Fruit fly (Drosophila melanogaster) whole organism, adult: ENCODE data around the gene GatC.

Source experiments
- CG11617 ChIP-seq: fragments of 200-800 bp; sonication (Bioruptor generic); optimal IDR thresholded peaks from 2 replicates; lab custom pipeline; 2017; ENCODE audit warnings: mild to moderate bottlenecking, missing biosample characterization, missing genetic modification reagents, missing genetic modification characterization
- CG12768 ChIP-seq: fragments of 200-800 bp; sonication (Bioruptor generic); optimal IDR thresholded peaks from 2 replicates; lab custom pipeline; 2017; ENCODE audit warnings: missing biosample characterization, missing genetic modification characterization, mild to moderate bottlenecking, moderate library complexity, missing genetic modification reagents
- CG14711 ChIP-seq: fragments of 200-800 bp; sonication (Bioruptor generic); optimal IDR thresholded peaks from 2 replicates; lab custom pipeline; 2018; ENCODE audit warnings: missing biosample characterization, mild to moderate bottlenecking, missing genetic modification characterization, moderate library complexity
- CG1620 ChIP-seq: fragments of 200-800 bp; sonication (Bioruptor generic); optimal IDR thresholded peaks from 2 replicates; lab custom pipeline; 2016; ENCODE audit warnings: missing biosample characterization, missing genetic modification characterization
- CG33017 ChIP-seq: fragments of 200-800 bp; sonication (Bioruptor generic); optimal IDR thresholded peaks from 2 replicates; lab custom pipeline; 2018; ENCODE audit warnings: missing biosample characterization, mild to moderate bottlenecking, missing genetic modification characterization, moderate library complexity
- CG5204 ChIP-seq: fragments of 200-800 bp; sonication (Bioruptor generic); optimal IDR thresholded peaks from 2 replicates; lab custom pipeline; 2016; ENCODE audit warnings: missing biosample characterization, missing genetic modification characterization
- CG7045 ChIP-seq: fragments of 200-800 bp; sonication (Bioruptor generic); optimal IDR thresholded peaks from 2 replicates; lab custom pipeline; 2017; ENCODE audit warnings: missing biosample characterization, mild to moderate bottlenecking, missing genetic modification characterization
- CG7101 ChIP-seq: fragments of 200-800 bp; sonication (Bioruptor generic); optimal IDR thresholded peaks from 2 replicates; lab custom pipeline; 2018; ENCODE audit warnings: missing biosample characterization, mild to moderate bottlenecking, missing genetic modification characterization, moderate library complexity
- Clk ChIP-seq: fragments of 200-800 bp; sonication (Bioruptor generic); optimal IDR thresholded peaks from 2 replicates; lab custom pipeline; 2017; ENCODE audit warnings: missing biosample characterization, missing genetic modification characterization
- Crg-1 ChIP-seq: fragments of 200-800 bp; sonication (Bioruptor generic); optimal IDR thresholded peaks from 2 replicates; lab custom pipeline; 2016; ENCODE audit warnings: missing biosample characterization, missing genetic modification characterization
- Hr96 ChIP-seq: fragments of 200-800 bp; sonication (Bioruptor generic); optimal IDR thresholded peaks from 2 replicates; lab custom pipeline; 2016; ENCODE audit warnings: missing biosample characterization, missing genetic modification characterization
- Mnt ChIP-seq: fragments of 200-800 bp; sonication (Bioruptor generic); optimal IDR thresholded peaks from 2 replicates; lab custom pipeline; 2016; ENCODE audit warnings: missing biosample characterization, mild to moderate bottlenecking, missing genetic modification characterization
- bab1 ChIP-seq: fragments of 200-800 bp; sonication (Bioruptor generic); optimal IDR thresholded peaks from 3 replicates; lab custom pipeline; 2019; ENCODE audit warnings: missing biosample characterization, mild to moderate bottlenecking, missing genetic modification characterization, moderate library complexity
- cic ChIP-seq: fragments of 200-800 bp; sonication (Bioruptor generic); optimal IDR thresholded peaks from 2 replicates; lab custom pipeline; 2017; ENCODE audit warnings: missing biosample characterization, mild to moderate bottlenecking, missing genetic modification characterization, moderate library complexity
- cnc ChIP-seq, 2 experiments: fragments of >200 bp; optimal IDR thresholded peaks; 2 replicates each; lab custom pipeline; 2017
- kay ChIP-seq: fragments of 200-800 bp; sonication (Bioruptor generic); peaks from one replicate; lab custom pipeline; 2016; ENCODE audit warnings: missing biosample characterization, missing genetic modification characterization, borderline replicate concordance
- ovo ChIP-seq: fragments of 200-800 bp; sonication (Bioruptor generic); optimal IDR thresholded peaks from 2 replicates; lab custom pipeline; 2016; ENCODE audit warnings: missing biosample characterization, missing genetic modification characterization
- pad ChIP-seq: fragments of 200-800 bp; sonication (Bioruptor generic); optimal IDR thresholded peaks from 3 replicates; lab custom pipeline; 2017; ENCODE audit warnings: missing biosample characterization, missing genetic modification characterization, mild to moderate bottlenecking, moderate library complexity, missing genetic modification reagents
- tj ChIP-seq: fragments of 200-800 bp; sonication (Bioruptor generic); optimal IDR thresholded peaks from 3 replicates; lab custom pipeline; 2017; ENCODE audit warnings: missing biosample characterization, mild to moderate bottlenecking, missing genetic modification characterization, moderate library complexity
- toe ChIP-seq: fragments of 200-800 bp; sonication (Bioruptor generic); optimal IDR thresholded peaks from 2 replicates; lab custom pipeline; 2016; ENCODE audit warnings: missing biosample characterization, missing genetic modification characterization

The GatC gene

dm6 chr2L:13839744-13840151 is 6.8 kb upstream of the GatC start:
- peak; percentile 22 for TF ChIP-seq CG1620
- peak; percentile 81 for TF ChIP-seq kay (GFP tag; lab: Kevin White, UChicago)
- peak; percentile 38 for TF ChIP-seq CG5204 (GFP tag; lab: Kevin White, UChicago)
- peak; percentile 2 for TF ChIP-seq Hr96 (GFP tag; lab: Kevin White, UChicago)
- TF ChIP-seq ovo (GFP tag; lab: Kevin White, UChicago) = no peak
- TF ChIP-seq tj (GFP tag; lab: Kevin White, UChicago) = no peak
- TF ChIP-seq bab1 (GFP tag; lab: Kevin White, UChicago) = peak; percentile 68
- TF ChIP-seq Crg-1 = no peak
- TF ChIP-seq CG33017 (tag; lab: Kevin White, UChicago) = peak; percentile 29
- peak; percentile 37 for TF ChIP-seq CG11617
- TF ChIP-seq CG12768 = no peak
- peak; percentile 31 for TF ChIP-seq CG7101
- TF ChIP-seq pad = no peak
- TF ChIP-seq Clk = no peak
- peak; percentile 31 for TF ChIP-seq CG7045
- TF ChIP-seq toe (GFP tag; lab: Kevin White, UChicago) = peak; percentile 8
- TF ChIP-seq cnc (optimal IDR thresholded peaks at IDR 0.05; lab: Kevin White, UChicago) = no peak
- no peak for TF ChIP-seq cic (GFP tag; lab: Kevin White, UChicago)
- no peak for TF ChIP-seq Mnt (GFP tag; lab: Kevin White, UChicago)
- TF ChIP-seq CG14711 (tag; lab: Kevin White, UChicago) = peak; percentile 40

DNA sequence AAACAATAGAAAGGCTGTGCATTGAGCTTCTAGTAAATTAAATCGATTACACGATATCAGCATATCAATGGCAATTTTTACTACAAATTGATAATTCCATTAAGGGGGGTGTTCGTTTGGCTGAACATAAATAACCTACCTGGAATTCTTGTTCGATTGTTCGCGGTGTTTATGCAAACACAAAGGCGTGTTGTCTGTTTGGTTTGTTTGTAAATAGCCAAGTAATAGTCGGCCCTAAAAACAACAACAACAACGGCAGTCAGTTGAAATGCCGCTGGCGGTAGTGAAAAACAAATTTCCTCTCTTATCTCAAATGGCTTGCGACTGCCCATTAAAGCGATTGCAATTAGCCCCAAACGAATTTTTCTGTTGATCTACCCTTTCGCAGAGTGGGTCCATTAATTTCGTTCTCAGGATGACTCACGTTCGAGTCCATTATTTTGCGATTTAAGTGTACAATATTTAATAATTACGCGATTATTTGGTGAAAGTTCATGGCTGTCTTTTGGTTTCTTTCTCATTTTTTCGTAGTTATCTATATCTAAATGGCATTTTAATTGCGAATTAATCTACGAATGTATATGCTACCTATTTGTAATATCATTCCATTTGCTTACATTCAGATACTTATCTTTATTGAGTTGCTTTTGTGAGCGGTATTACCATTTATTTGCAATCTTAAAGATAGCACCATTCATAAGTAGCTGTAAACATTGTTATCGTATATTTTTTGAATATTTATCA is 5.9 kb upstream of the GatC start:
- TF ChIP-seq CG5204 (GFP tag; lab: Kevin White, UChicago) (peak; percentile 10), CG14711 (tag; lab: Kevin White, UChicago) (no peak), pad (peak; percentile 32), Clk (peak; percentile 43), toe (GFP tag; lab: Kevin White, UChicago) (no peak), bab1 (GFP tag; lab: Kevin White, UChicago) (no peak), kay (GFP tag; lab: Kevin White, UChicago) (peak; percentile 84), cnc (optimal IDR thresholded peaks at IDR 0.05; lab: Kevin White, UChicago) (no peak), tj (GFP tag; lab: Kevin White, UChicago) (no peak), ovo (GFP tag; lab: Kevin White, UChicago) (no peak), cic (GFP tag; lab: Kevin White, UChicago) (peak; percentile 93), CG7101 (peak; percentile 50), CG11617 (peak; percentile 71), CG12768 (peak; percentile 55), Hr96 (GFP tag; lab: Kevin White, UChicago) (no peak), CG33017 (tag; lab: Kevin White, UChicago) (peak; percentile 78), CG7045 (peak; percentile 71), Crg-1 (peak; percentile 4), Mnt (GFP tag; lab: Kevin White, UChicago) (no peak), CG1620 (no peak)

DNA sequence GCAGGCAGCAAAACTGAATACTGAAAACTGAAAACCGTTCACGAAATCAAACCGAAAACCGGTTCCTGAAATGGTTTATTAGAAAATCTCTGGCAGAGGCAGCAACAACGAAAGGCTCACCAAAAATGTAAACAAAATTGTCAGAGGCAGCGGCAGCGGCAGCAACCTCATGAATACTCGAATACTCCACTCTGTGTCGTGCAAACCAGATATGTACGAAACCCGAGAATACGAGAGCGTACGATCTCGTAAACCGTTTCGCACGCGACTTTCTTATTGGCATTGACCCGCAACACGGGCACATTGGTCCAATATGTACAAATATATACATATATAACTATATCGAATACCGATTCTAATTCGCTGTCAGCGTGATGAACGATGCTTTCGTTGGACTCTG is 4.7 kb upstream of the GatC start:
- TF ChIP-seq CG14711 (tag; lab: Kevin White, UChicago) (no peak), Crg-1 (no peak), CG7045 (no peak), bab1 (GFP tag; lab: Kevin White, UChicago) (no peak), CG1620 (no peak), cic (GFP tag; lab: Kevin White, UChicago) (no peak), Hr96 (GFP tag; lab: Kevin White, UChicago) (no peak), CG33017 (tag; lab: Kevin White, UChicago) (no peak), CG7101 (no peak), Clk (no peak), pad (no peak), CG12768 (no peak)

- TF ChIP-seq CG7045 = no peak
- TF ChIP-seq cnc (optimal IDR thresholded peaks at IDR 0.05; lab: Kevin White, UChicago) = no peak
- TF ChIP-seq ovo (GFP tag; lab: Kevin White, UChicago) = no peak
- TF ChIP-seq bab1 (GFP tag; lab: Kevin White, UChicago) = no peak
- no peak for TF ChIP-seq CG14711 (tag; lab: Kevin White, UChicago)
- TF ChIP-seq toe (GFP tag; lab: Kevin White, UChicago) = no peak
- no peak for TF ChIP-seq kay (GFP tag; lab: Kevin White, UChicago)
- no peak for TF ChIP-seq CG1620
- TF ChIP-seq Hr96 (GFP tag; lab: Kevin White, UChicago) = no peak
- TF ChIP-seq CG33017 (tag; lab: Kevin White, UChicago) = no peak
- TF ChIP-seq Crg-1 = no peak
- no peak for TF ChIP-seq CG7101
These were observed 3.1 kb upstream of the GatC start for dm6 chr2L:13835959-13836358.

DNA sequence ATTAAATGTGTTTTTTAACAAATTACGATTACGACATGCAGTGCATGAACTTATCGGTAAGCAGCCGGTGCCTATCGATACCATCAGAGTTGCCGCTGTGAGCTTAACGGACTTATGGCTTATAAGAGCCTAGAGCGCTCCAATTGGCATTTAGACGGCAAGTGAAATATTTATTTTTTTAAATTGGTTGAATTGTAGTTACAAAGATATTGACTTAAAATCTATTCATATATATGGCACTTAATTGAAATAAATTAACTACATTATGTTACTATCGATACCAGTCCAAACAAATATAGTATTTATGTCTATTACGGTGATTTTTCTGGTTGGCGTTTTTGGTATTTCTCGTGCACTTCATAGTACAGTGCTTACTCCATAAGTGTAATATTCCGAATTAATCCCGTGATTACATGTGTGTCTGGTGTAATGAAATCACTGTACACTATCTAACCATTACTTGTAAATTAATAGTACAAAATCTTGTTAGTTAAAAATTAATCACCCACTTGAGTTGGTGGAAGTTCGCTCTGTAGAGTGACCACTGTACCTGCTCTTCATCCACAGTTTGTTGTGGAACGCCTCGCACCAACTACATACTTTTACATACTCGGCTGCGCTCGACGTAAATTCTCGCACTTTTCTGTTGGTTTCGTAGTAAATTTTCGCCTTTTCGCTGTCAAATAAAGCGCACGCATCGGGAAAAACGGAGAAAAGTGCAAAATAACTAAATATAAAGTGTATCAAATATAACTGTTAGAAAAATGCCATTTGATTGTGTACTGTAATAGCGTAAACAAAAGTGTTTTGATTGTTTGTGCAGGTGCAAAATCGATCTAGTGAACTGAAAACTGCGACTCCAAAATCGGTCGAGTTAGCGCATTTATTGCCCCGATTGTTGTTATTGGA is 2.4 kb upstream of the GatC start, which contains the start of the genes mRpS23 and CenG1A:
mRpS23 (minus strand) TSS at position 71 of the 909 bp plus-strand sequence.
CenG1A (plus strand) TSS at position 563 of the 909 bp plus-strand sequence.
- TF ChIP-seq Hr96 (GFP tag; lab: Kevin White, UChicago) (peak; percentile 99), cic (GFP tag; lab: Kevin White, UChicago) (peak; percentile 91), Mnt (GFP tag; lab: Kevin White, UChicago) (peak; percentile 98), ovo (GFP tag; lab: Kevin White, UChicago) (peak; percentile 98), pad (peak; percentile 93), CG1620 (peak; percentile 99), toe (GFP tag; lab: Kevin White, UChicago) (peak; percentile 99), kay (GFP tag; lab: Kevin White, UChicago) (no peak), bab1 (GFP tag; lab: Kevin White, UChicago) (peak; percentile 100), CG7045 (peak; percentile 99), CG5204 (GFP tag; lab: Kevin White, UChicago) (peak; percentile 100), CG14711 (tag; lab: Kevin White, UChicago) (peak; percentile 98), CG7101 (peak; percentile 100), cnc (optimal IDR thresholded peaks at IDR 0.05; lab: Kevin White, UChicago) (no peak), CG33017 (tag; lab: Kevin White, UChicago) (peak; percentile 100), tj (GFP tag; lab: Kevin White, UChicago) (peak; percentile 91), CG11617 (peak; percentile 98), Clk (peak; percentile 99), Crg-1 (peak; percentile 99), CG12768 (peak; percentile 99)
